Worm (Caenorhabditis elegans) whole organism, L2 larva: ENCODE measurements around the gene metl-2.

Experiments used
- alr-1 ChIP-seq: fragments of 150-350 bp; optimal IDR thresholded peaks from 2 replicates; lab custom pipeline; 2014; ENCODE audit warnings: missing biosample characterization, missing genetic modification characterization
- ama-1 ChIP-seq: fragments of 150-350 bp; optimal IDR thresholded peaks from 2 replicates; lab custom pipeline; 2018; ENCODE audit warnings: inconsistent platforms
- ceh-16 ChIP-seq: fragments of 150-350 bp; optimal IDR thresholded peaks from 2 replicates; lab custom pipeline; 2014; ENCODE audit warnings: missing biosample characterization, missing genetic modification characterization
- ceh-82 ChIP-seq: fragments of 150-350 bp; optimal IDR thresholded peaks from 2 replicates; lab custom pipeline; 2014; ENCODE audit warnings: missing biosample characterization, missing genetic modification characterization
- elt-1 ChIP-seq: fragments of 150-350 bp; optimal IDR thresholded peaks from 2 replicates; lab custom pipeline; 2014; ENCODE audit warnings: missing biosample characterization, missing genetic modification characterization
- elt-3 ChIP-seq: sonication (generic microtip); optimal IDR thresholded peaks from 2 replicates; lab custom pipeline; 2017; ENCODE audit warnings: missing biosample characterization, missing genetic modification characterization
- lin-11 ChIP-seq: fragments of 150-350 bp; sonication (generic microtip); optimal IDR thresholded peaks from 2 replicates; lab custom pipeline; 2014; ENCODE audit warnings: missing biosample characterization, missing genetic modification characterization, inconsistent platforms, mixed read lengths
- lin-39 ChIP-seq: fragments of 150-350 bp; optimal IDR thresholded peaks from 2 replicates; lab custom pipeline; 2014; ENCODE audit warnings: missing biosample characterization, missing genetic modification reagents, missing genetic modification characterization
- nhr-10 ChIP-seq: sonication (generic microtip); optimal IDR thresholded peaks from 2 replicates; lab custom pipeline; 2017; ENCODE audit warnings: missing biosample characterization, missing genetic modification characterization
- nhr-11 ChIP-seq: fragments of 150-350 bp; optimal IDR thresholded peaks from 2 replicates; lab custom pipeline; 2014; ENCODE audit warnings: missing biosample characterization, missing genetic modification characterization
- nhr-129 ChIP-seq: fragments of 150-350 bp; optimal IDR thresholded peaks from 2 replicates; lab custom pipeline; 2014; ENCODE audit warnings: missing biosample characterization, missing genetic modification characterization
- nhr-25 ChIP-seq: fragments of 150-350 bp; sonication (generic microtip); optimal IDR thresholded peaks from 3 replicates; lab custom pipeline; 2014; ENCODE audit warnings: missing biosample characterization, missing genetic modification characterization
- peb-1 ChIP-seq: fragments of 150-350 bp; optimal IDR thresholded peaks from 2 replicates; lab custom pipeline; 2014; ENCODE audit warnings: missing biosample characterization, missing genetic modification characterization
- ztf-11 ChIP-seq: sonication (generic microtip); optimal IDR thresholded peaks from 2 replicates; lab custom pipeline; 2017; ENCODE audit warnings: missing biosample characterization, missing genetic modification characterization

- TF ChIP-seq ztf-11 (tag; lab: Kevin White, UChicago) (no peak), ceh-82 (tag; lab: Kevin White, UChicago) (no peak), nhr-11 (tag; lab: Kevin White, UChicago) (no peak), ama-1 (lab: Kevin White, UChicago) (no peak), elt-1 (no peak), peb-1 (tag; lab: Kevin White, UChicago) (no peak), nhr-10 (tag; lab: Kevin White, UChicago) (no peak), alr-1 (tag; lab: Kevin White, UChicago) (no peak), nhr-25 (no peak), lin-11 (no peak), nhr-129 (tag; lab: Kevin White, UChicago) (no peak), ceh-16 (tag; lab: Kevin White, UChicago) (no peak), elt-3 (no peak), lin-39 (tag; lab: Kevin White, UChicago) (no peak)
These were observed 17.1 kb upstream of the metl-2 start for ce11 chrII:14952464-14953064.
